Worm (Caenorhabditis elegans) whole organism, L3 larva: ENCODE results near the gene F21D5.5.

ENCODE experiments used
- R02D3.7 ChIP-seq: fragments of 150-350 bp; optimal IDR thresholded peaks from 2 replicates; lab custom pipeline; 2014; ENCODE audit warnings: missing biosample characterization, missing genetic modification characterization
- ZK546.5 ChIP-seq: sonication (generic microtip); optimal IDR thresholded peaks from 2 replicates; lab custom pipeline; 2017; ENCODE audit warnings: missing biosample characterization, missing genetic modification characterization
- aly-2 ChIP-seq: fragments of 150-350 bp; optimal IDR thresholded peaks from 2 replicates; lab custom pipeline; 2014; ENCODE audit warnings: missing biosample characterization, missing genetic modification characterization
- ama-1 ChIP-seq: fragments of 150-350 bp; optimal IDR thresholded peaks from 2 replicates; lab custom pipeline; 2018
- ceh-16 ChIP-seq: sonication (generic microtip); optimal IDR thresholded peaks from 2 replicates; lab custom pipeline; 2017; ENCODE audit warnings: missing biosample characterization, missing genetic modification characterization
- ceh-28 ChIP-seq: fragments of 150-350 bp; optimal IDR thresholded peaks from 2 replicates; lab custom pipeline; 2014; ENCODE audit warnings: missing biosample characterization, missing genetic modification reagents, missing genetic modification characterization
- ceh-82 ChIP-seq: fragments of 150-350 bp; optimal IDR thresholded peaks from 2 replicates; lab custom pipeline; 2014; ENCODE audit warnings: missing biosample characterization, missing genetic modification characterization
- ceh-9 ChIP-seq: sonication (generic microtip); optimal IDR thresholded peaks from 2 replicates; lab custom pipeline; 2018; ENCODE audit warnings: missing biosample characterization, missing genetic modification characterization
- daf-12 ChIP-seq: fragments of 150-350 bp; optimal IDR thresholded peaks from 2 replicates; lab custom pipeline; 2014; ENCODE audit warnings: missing biosample characterization, missing genetic modification reagents, missing genetic modification characterization
- egl-27 ChIP-seq: sonication (generic microtip); optimal IDR thresholded peaks from 4 replicates; lab custom pipeline; 2017; ENCODE audit warnings: missing biosample characterization, missing genetic modification reagents, missing genetic modification characterization
- egl-5 ChIP-seq: fragments of 150-350 bp; optimal IDR thresholded peaks from 2 replicates; lab custom pipeline; 2017; ENCODE audit warnings: missing biosample characterization, missing genetic modification reagents, missing genetic modification characterization, inconsistent platforms
- elt-1 ChIP-seq: fragments of 150-350 bp; optimal IDR thresholded peaks from 2 replicates; lab custom pipeline; 2014; ENCODE audit warnings: missing biosample characterization, missing genetic modification characterization
- elt-2 ChIP-seq: sonication (generic microtip); optimal IDR thresholded peaks from 2 replicates; lab custom pipeline; 2016; ENCODE audit warnings: missing genetic modification reagents, mild to moderate bottlenecking, missing genetic modification characterization, missing compliant biosample characterization
- elt-3 ChIP-seq, 3 experiments: fragments of 150-350 bp in 1 of 3; sonication (generic microtip) in 2 of 3; optimal IDR thresholded peaks; 2 replicates in 2 of 3; 4 replicates in 1 of 3; lab custom pipeline; 2014 to 2017; ENCODE audit warnings: missing biosample characterization in 3 of 3, missing genetic modification characterization in 3 of 3
- eor-1 ChIP-seq, 2 experiments: fragments of 150-350 bp; optimal IDR thresholded peaks; 2 replicates each; lab custom pipeline; 2014 to 2018; ENCODE audit warnings: missing biosample characterization in 2 of 2, missing genetic modification characterization in 2 of 2
- fkh-10 ChIP-seq: sonication (generic microtip); optimal IDR thresholded peaks from 2 replicates; lab custom pipeline; 2017; ENCODE audit warnings: missing biosample characterization, missing genetic modification reagents, missing genetic modification characterization
- fkh-2 ChIP-seq: fragments of 150-350 bp; optimal IDR thresholded peaks from 2 replicates; lab custom pipeline; 2014; ENCODE audit warnings: missing biosample characterization, missing genetic modification reagents, missing genetic modification characterization
- fos-1 ChIP-seq: fragments of 150-350 bp; optimal IDR thresholded peaks from 2 replicates; lab custom pipeline; 2014; ENCODE audit warnings: missing biosample characterization, missing genetic modification characterization
- hmg-11 ChIP-seq: sonication (generic microtip); optimal IDR thresholded peaks from 2 replicates; lab custom pipeline; 2016; ENCODE audit warnings: missing genetic modification characterization, missing compliant biosample characterization
- jun-1 ChIP-seq: fragments of 150-350 bp; optimal IDR thresholded peaks from 2 replicates; lab custom pipeline; 2014; ENCODE audit warnings: missing biosample characterization, missing genetic modification reagents, missing genetic modification characterization
- lin-15B ChIP-seq: fragments of 150-350 bp; optimal IDR thresholded peaks from 2 replicates; lab custom pipeline; 2014; ENCODE audit warnings: missing biosample characterization, missing genetic modification characterization
- lin-39 ChIP-seq: fragments of 150-350 bp; optimal IDR thresholded peaks from 2 replicates; lab custom pipeline; 2018; ENCODE audit warnings: missing biosample characterization, missing genetic modification reagents, missing genetic modification characterization
- lsy-12 ChIP-seq: sonication (generic microtip); optimal IDR thresholded peaks from 2 replicates; lab custom pipeline; 2016; ENCODE audit warnings: mild to moderate bottlenecking, missing genetic modification characterization, missing compliant biosample characterization
- mdl-1 ChIP-seq: fragments of 150-350 bp; optimal IDR thresholded peaks from 2 replicates; lab custom pipeline; 2014; ENCODE audit warnings: missing biosample characterization, missing genetic modification characterization
- mml-1 ChIP-seq: fragments of 150-350 bp; sonication (generic microtip); optimal IDR thresholded peaks from 3 replicates; lab custom pipeline; 2014; ENCODE audit warnings: missing biosample characterization, missing genetic modification characterization
- nfya-1 ChIP-seq: sonication (generic microtip); optimal IDR thresholded peaks from 2 replicates; lab custom pipeline; 2017; ENCODE audit warnings: missing genetic modification characterization, mild to moderate bottlenecking, missing compliant biosample characterization, antibody characterized with exemption, moderate library complexity; ENCODE audit not compliant: insufficient read depth
- nhr-11 ChIP-seq: fragments of 150-350 bp; optimal IDR thresholded peaks from 2 replicates; lab custom pipeline; 2014; ENCODE audit warnings: missing biosample characterization, missing genetic modification characterization
- nhr-12 ChIP-seq: fragments of 150-350 bp; optimal IDR thresholded peaks from 2 replicates; lab custom pipeline; 2014; ENCODE audit warnings: missing biosample characterization, missing genetic modification characterization
- nhr-23 ChIP-seq: fragments of 150-350 bp; optimal IDR thresholded peaks from 2 replicates; lab custom pipeline; 2014; ENCODE audit warnings: missing biosample characterization, missing genetic modification reagents, missing genetic modification characterization
- nhr-237 ChIP-seq: fragments of 150-350 bp; optimal IDR thresholded peaks from 2 replicates; lab custom pipeline; 2014; ENCODE audit warnings: missing biosample characterization, missing genetic modification characterization
- nhr-25 ChIP-seq: sonication (generic microtip); optimal IDR thresholded peaks from 2 replicates; lab custom pipeline; 2017; ENCODE audit warnings: missing biosample characterization, missing genetic modification characterization
- nhr-28 ChIP-seq: fragments of 150-350 bp; optimal IDR thresholded peaks from 2 replicates; lab custom pipeline; 2014; ENCODE audit warnings: missing biosample characterization, missing genetic modification characterization
- nhr-43 ChIP-seq: sonication (generic microtip); optimal IDR thresholded peaks from 2 replicates; lab custom pipeline; 2016; ENCODE audit warnings: mild to moderate bottlenecking, missing genetic modification characterization, missing compliant biosample characterization; ENCODE audit not compliant: poor library complexity, severe bottlenecking
- nhr-67 ChIP-seq: fragments of 150-350 bp; optimal IDR thresholded peaks from 2 replicates; lab custom pipeline; 2014; ENCODE audit warnings: missing biosample characterization, missing genetic modification characterization
- nhr-76 ChIP-seq: fragments of 150-350 bp; sonication (generic microtip); optimal IDR thresholded peaks from 5 replicates; lab custom pipeline; 2014; ENCODE audit warnings: missing biosample characterization, missing genetic modification characterization
- nhr-77 ChIP-seq: fragments of 150-350 bp; optimal IDR thresholded peaks from 2 replicates; lab custom pipeline; 2014; ENCODE audit warnings: missing biosample characterization, missing genetic modification characterization
- pha-4 ChIP-seq: fragments of 150-350 bp; optimal IDR thresholded peaks from 2 replicates; lab custom pipeline; 2014; ENCODE audit warnings: missing biosample characterization, missing genetic modification reagents, missing genetic modification characterization
- pqm-1 ChIP-seq: fragments of 150-350 bp; optimal IDR thresholded peaks from 2 replicates; lab custom pipeline; 2017; ENCODE audit warnings: missing biosample characterization, missing genetic modification characterization, inconsistent platforms
- sea-2 ChIP-seq: fragments of 150-350 bp; sonication (generic microtip); optimal IDR thresholded peaks from 4 replicates; lab custom pipeline; 2014; ENCODE audit warnings: missing biosample characterization, missing genetic modification reagents, missing genetic modification characterization
- skn-1 ChIP-seq: fragments of 150-350 bp; optimal IDR thresholded peaks from 2 replicates; lab custom pipeline; 2014; ENCODE audit warnings: missing biosample characterization, missing genetic modification characterization
- snpc-4 ChIP-seq: fragments of 150-350 bp; optimal IDR thresholded peaks from 2 replicates; lab custom pipeline; 2014; ENCODE audit warnings: missing biosample characterization, missing genetic modification characterization
- tbx-2 ChIP-seq: sonication (generic microtip); optimal IDR thresholded peaks from 2 replicates; lab custom pipeline; 2016; ENCODE audit warnings: mild to moderate bottlenecking, missing genetic modification characterization, missing compliant biosample characterization
- unc-39 ChIP-seq: sonication (generic microtip); optimal IDR thresholded peaks from 4 replicates; lab custom pipeline; 2017; ENCODE audit warnings: missing biosample characterization, missing genetic modification characterization
- unc-62 ChIP-seq: fragments of 150-350 bp; sonication (generic microtip); optimal IDR thresholded peaks from 4 replicates; lab custom pipeline; 2014; ENCODE audit warnings: missing biosample characterization, missing genetic modification reagents, missing genetic modification characterization
- zag-1 ChIP-seq: fragments of 150-350 bp; optimal IDR thresholded peaks from 2 replicates; lab custom pipeline; 2014; ENCODE audit warnings: missing biosample characterization, missing genetic modification characterization
- ztf-11 ChIP-seq: fragments of 150-350 bp; optimal IDR thresholded peaks from 2 replicates; lab custom pipeline; 2014; ENCODE audit warnings: missing biosample characterization, missing genetic modification characterization
- ztf-4 ChIP-seq: fragments of 150-350 bp; optimal IDR thresholded peaks from 2 replicates; lab custom pipeline; 2014; ENCODE audit warnings: missing biosample characterization, missing genetic modification characterization

The F21D5.5 gene

ce11 chrIV:8691486-8691885 lies 47.7 kb downstream of the F21D5.5 start, which contains the start of the genes hst-1 and ints-6:
TSS of gene hst-1 (minus strand) at chrIV:8691513.
TSS of gene ints-6 (plus strand) at chrIV:8691745.
- peak; percentile 29 for TF ChIP-seq hmg-11
- TF ChIP-seq aly-2 (tag; lab: Kevin White, UChicago): no peak
- TF ChIP-seq mdl-1 (tag; lab: Kevin White, UChicago): no peak
- TF ChIP-seq pha-4 (tag; lab: Kevin White, UChicago): peak; percentile 55
- peak; percentile 8 for TF ChIP-seq lin-15B
- TF ChIP-seq nhr-25 (tag; lab: Kevin White, UChicago): no peak
- no peak for TF ChIP-seq nhr-28 (tag; lab: Kevin White, UChicago)
- peak; percentile 13 for TF ChIP-seq nhr-23 (tag; lab: Kevin White, UChicago)

ce11 chrIV:8687605-8688191 lies 51.5 kb downstream of the F21D5.5 start, which contains the start of gene snrp-3:
TSS of gene snrp-3 (minus strand) at chrIV:8687810.
- TF ChIP-seq nhr-12 (tag; lab: Kevin White, UChicago) (no peak), ztf-4 (tag; lab: Kevin White, UChicago) (no peak), egl-27 (tag; lab: Kevin White, UChicago) (no peak), ceh-28 (tag; lab: Kevin White, UChicago) (peak; percentile 78), ceh-9 (tag; lab: Kevin White, UChicago) (no peak), unc-62 (GFP tag; lab: Kevin White, UChicago) (no peak), mml-1 (tag; lab: Kevin White, UChicago) (no peak), jun-1 (tag; lab: Kevin White, UChicago) (peak; percentile 76), pha-4 (tag; lab: Kevin White, UChicago) (peak; percentile 92), nhr-28 (tag; lab: Kevin White, UChicago) (no peak), nhr-25 (tag; lab: Kevin White, UChicago) (peak; percentile 81), ztf-11 (tag; lab: Kevin White, UChicago) (no peak), nhr-77 (tag; lab: Kevin White, UChicago) (peak; percentile 39), elt-2 (peak; percentile 42), hmg-11 (peak; percentile 84), nhr-11 (tag; lab: Kevin White, UChicago) (peak; percentile 38), fos-1 (no peak), elt-1 (tag; lab: Kevin White, UChicago) (no peak), fkh-2 (tag; lab: Kevin White, UChicago) (no peak), sea-2 (GFP tag; lab: Kevin White, UChicago) (no peak), tbx-2 (tag; lab: Kevin White, UChicago) (peak; percentile 49), zag-1 (tag; lab: Kevin White, UChicago) (no peak), daf-12 (tag; lab: Kevin White, UChicago) (no peak), nhr-237 (no peak), aly-2 (tag; lab: Kevin White, UChicago) (no peak), fkh-10 (GFP tag; lab: Kevin White, UChicago) (no peak), R02D3.7 (tag; lab: Kevin White, UChicago) (peak; percentile 76), mdl-1 (tag; lab: Kevin White, UChicago) (peak; percentile 8), nhr-76 (tag; lab: Kevin White, UChicago) (no peak), skn-1 (peak; percentile 83), nfya-1 (tag; lab: Kevin White, UChicago) (peak; percentile 84), eor-1 (tag; optimal IDR thresholded peaks at IDR 0.05; lab: Kevin White, UChicago) (no peak), ceh-82 (tag; lab: Kevin White, UChicago) (peak; percentile 23), nhr-67 (tag; lab: Kevin White, UChicago) (no peak), unc-39 (tag; lab: Kevin White, UChicago) (no peak), lsy-12 (tag; lab: Kevin White, UChicago) (peak; percentile 64), nhr-23 (tag; lab: Kevin White, UChicago) (peak; percentile 95), nhr-43 (tag; lab: Kevin White, UChicago) (peak; percentile 79), elt-3 (tag; optimal IDR thresholded peaks at IDR 0.05; lab: Kevin White, UChicago) (no peak), pqm-1 (tag; lab: Kevin White, UChicago) (peak; percentile 62), ama-1 (lab: Kevin White, UChicago) (peak; percentile 71), egl-5 (tag; lab: Kevin White, UChicago) (no peak), ZK546.5 (tag; lab: Kevin White, UChicago) (no peak), lin-15B (peak; percentile 89), ceh-16 (tag; lab: Kevin White, UChicago) (no peak), snpc-4 (peak; percentile 77), lin-39 (tag; lab: Kevin White, UChicago) (peak; percentile 19)
